Worm (Caenorhabditis elegans): ENCODE data around the gene srsx-27.
A peak's percentile ranks its signal among the peaks of the same experiment; 100 is the strongest.

- no peak for TF ChIP-seq dmd-4 (tag; optimal IDR thresholded peaks at IDR 0.05)
- peak; percentile 40 for TF ChIP-seq ztf-11 (tag; optimal IDR thresholded peaks at IDR 0.05)
- TF ChIP-seq F13H6.1 (tag; optimal IDR thresholded peaks at IDR 0.05): peak; percentile 79
- no peak for TF ChIP-seq blmp-1 (tag; optimal IDR thresholded peaks at IDR 0.05; ENCODE audit: insufficient read depth)
- TF ChIP-seq ztf-4 (tag; optimal IDR thresholded peaks at IDR 0.05): peak; percentile 58
- TF ChIP-seq aly-2 (tag; optimal IDR thresholded peaks at IDR 0.05): no peak
- no peak for TF ChIP-seq ama-1 (optimal IDR thresholded peaks at IDR 0.05)
- TF ChIP-seq zag-1 (tag; optimal IDR thresholded peaks at IDR 0.05): peak; percentile 95
- TF ChIP-seq sma-9 (GFP tag; optimal IDR thresholded peaks at IDR 0.05): peak; percentile 79
- no peak for TF ChIP-seq sma-9 (tag; optimal IDR thresholded peaks at IDR 0.05)
- TF ChIP-seq nhr-77 (tag; optimal IDR thresholded peaks at IDR 0.05): no peak
- no peak for TF ChIP-seq unc-62 (GFP tag; optimal IDR thresholded peaks at IDR 0.05)
Observed at ce11 chrV:10174632-10175075, 24.8 kb downstream of the srsx-27 start.
